Worm (Caenorhabditis elegans) whole organism, L4 larva: ENCODE data around the gene C07A9.12.

Experiments
- F26F4.8 ChIP-seq: fragments of 200-800 bp; sonication (Bioruptor generic); conservative IDR thresholded peaks from 2 replicates; pipeline ENCODE4 v1.3.6; 2022; ENCODE audit warnings: missing genetic modification characterization, missing compliant biosample characterization
- ama-1 ChIP-seq: fragments of 150-350 bp; optimal IDR thresholded peaks from 2 replicates; lab custom pipeline; 2014; ENCODE audit warnings: inconsistent platforms, mixed read lengths
- duxl-1 ChIP-seq: sonication (generic microtip); optimal IDR thresholded peaks from 2 replicates; lab custom pipeline; 2016; ENCODE audit warnings: mild to moderate bottlenecking, missing genetic modification characterization, moderate library complexity, missing compliant biosample characterization; ENCODE audit not compliant: poor library complexity
- fkh-10 ChIP-seq: fragments of 150-350 bp; optimal IDR thresholded peaks from 2 replicates; lab custom pipeline; 2014; ENCODE audit warnings: missing biosample characterization, missing genetic modification reagents, missing genetic modification characterization
- lin-39 ChIP-seq: fragments of 150-350 bp; optimal IDR thresholded peaks from 2 replicates; lab custom pipeline; 2014; ENCODE audit warnings: missing biosample characterization, missing genetic modification reagents, missing genetic modification characterization
- pqm-1 ChIP-seq: sonication (generic microtip); optimal IDR thresholded peaks from 2 replicates; lab custom pipeline; 2017; ENCODE audit warnings: missing biosample characterization, missing genetic modification characterization
- ztf-11 ChIP-seq: fragments of 150-350 bp; optimal IDR thresholded peaks from 2 replicates; lab custom pipeline; 2014; ENCODE audit warnings: missing biosample characterization, missing genetic modification characterization

ce11 chrIII:9721991-9722390, 5.3 kb downstream of the C07A9.12 start:
- TF ChIP-seq ztf-11 (tag; lab: Kevin White, UChicago) (no peak), ama-1 (lab: Kevin White, UChicago) (no peak), fkh-10 (GFP tag; lab: Kevin White, UChicago) (no peak), pqm-1 (tag; lab: Kevin White, UChicago) (peak; percentile 98), lin-39 (no peak), duxl-1 (tag; lab: Kevin White, UChicago) (no peak), F26F4.8 (no peak)
